Fruit fly (Drosophila melanogaster) whole organism, wandering third instar larva: Measurements from ENCODE around the gene Sec10.

Experiments used
- Abd-B ChIP-seq: fragments of >200 bp; optimal IDR thresholded peaks from 2 replicates; lab custom pipeline; 2017; ENCODE audit warnings: missing biosample characterization, missing genetic modification characterization
- CG32264 ChIP-seq: fragments of 200-800 bp; sonication (Bioruptor generic); optimal IDR thresholded peaks from 2 replicates; lab custom pipeline; 2016; ENCODE audit warnings: missing biosample characterization, missing genetic modification characterization
- CG9705 ChIP-seq: fragments of 200-800 bp; sonication (Bioruptor generic); optimal IDR thresholded peaks from 2 replicates; lab custom pipeline; 2018; ENCODE audit warnings: missing biosample characterization, mild to moderate bottlenecking, missing genetic modification characterization
- CrebA ChIP-seq: fragments of 200-800 bp; sonication (Bioruptor generic); optimal IDR thresholded peaks from 2 replicates; lab custom pipeline; 2016; ENCODE audit warnings: missing biosample characterization, mild to moderate bottlenecking, missing genetic modification characterization, borderline replicate concordance
- Dfd ChIP-seq: fragments of >200 bp; optimal IDR thresholded peaks from 2 replicates; lab custom pipeline; 2017; ENCODE audit warnings: missing biosample characterization, missing genetic modification characterization
- Dif ChIP-seq: fragments of 200-275, 200-300 bp; sonication (Bioruptor generic); optimal IDR thresholded peaks from 2 replicates; lab custom pipeline; 2018; ENCODE audit warnings: missing biosample characterization, missing genetic modification characterization; ENCODE audit not compliant: partially characterized antibody
- GATAd ChIP-seq: sonication (Bioruptor generic); optimal IDR thresholded peaks from 2 replicates; lab custom pipeline; 2016; ENCODE audit warnings: missing biosample characterization, missing genetic modification characterization
- HLH106 ChIP-seq: fragments of 200-800 bp; optimal IDR thresholded peaks from 3 replicates; lab custom pipeline; 2019; ENCODE audit warnings: missing biosample characterization, mild to moderate bottlenecking, missing genetic modification characterization, moderate library complexity
- Hnf4 ChIP-seq: fragments of 200-800 bp; sonication (Bioruptor generic); optimal IDR thresholded peaks from 2 replicates; lab custom pipeline; 2016; ENCODE audit warnings: missing biosample characterization, mild to moderate bottlenecking, missing genetic modification characterization
- Hr78 ChIP-seq: fragments of >200 bp; optimal IDR thresholded peaks from 2 replicates; lab custom pipeline; 2017; ENCODE audit warnings: missing biosample characterization, missing genetic modification characterization
- Hr83 ChIP-seq: fragments of 200-300 bp; sonication (Bioruptor generic); optimal IDR thresholded peaks from 2 replicates; lab custom pipeline; 2016; ENCODE audit warnings: missing biosample characterization, mild to moderate bottlenecking, missing genetic modification characterization, moderate library complexity; ENCODE audit not compliant: poor library complexity, severe bottlenecking
- Jra ChIP-seq: sonication (Bioruptor generic); optimal IDR thresholded peaks from 2 replicates; lab custom pipeline; 2016; ENCODE audit warnings: missing biosample characterization, missing genetic modification characterization
- Mio ChIP-seq: sonication (Bioruptor generic); optimal IDR thresholded peaks from 2 replicates; lab custom pipeline; 2016; ENCODE audit warnings: missing biosample characterization, missing genetic modification characterization
- Myc ChIP-seq: fragments of >200 bp; optimal IDR thresholded peaks from 2 replicates; lab custom pipeline; 2017
- N ChIP-seq: fragments of >200 bp; optimal IDR thresholded peaks from 2 replicates; lab custom pipeline; 2018; ENCODE audit warnings: missing biosample characterization, missing external identifiers, missing genetic modification characterization
- OdsH ChIP-seq: fragments of 200-800 bp; sonication (Bioruptor generic); optimal IDR thresholded peaks from 2 replicates; lab custom pipeline; 2016; ENCODE audit warnings: missing biosample characterization, mild to moderate bottlenecking, missing genetic modification characterization
- Rel ChIP-seq, 2 experiments: fragments of 200-800 bp; sonication (Bioruptor generic) in 1 of 2; optimal IDR thresholded peaks; 2 replicates in 1 of 2; 3 replicates in 1 of 2; lab custom pipeline; 2016 to 2019; ENCODE audit warnings: mild to moderate bottlenecking in 2 of 2, missing biosample characterization in 2 of 2, missing genetic modification characterization in 2 of 2, moderate library complexity in 1 of 2
- Sp1 ChIP-seq: fragments of 200-800 bp; sonication (Bioruptor generic); optimal IDR thresholded peaks from 3 replicates; lab custom pipeline; 2019; ENCODE audit warnings: missing biosample characterization, mild to moderate bottlenecking, missing genetic modification characterization, moderate library complexity
- Vsx2 ChIP-seq: fragments of 200-300, 225-300 bp; sonication (Bioruptor generic); optimal IDR thresholded peaks from 2 replicates; lab custom pipeline; 2018; ENCODE audit warnings: missing biosample characterization, missing genetic modification characterization; ENCODE audit not compliant: partially characterized antibody
- br ChIP-seq: fragments of 200-800 bp; sonication (Bioruptor generic); optimal IDR thresholded peaks from 2 replicates; lab custom pipeline; 2016; ENCODE audit warnings: missing biosample characterization, missing genetic modification characterization
- brk ChIP-seq: fragments of 200-800 bp; sonication (Bioruptor generic); optimal IDR thresholded peaks from 2 replicates; lab custom pipeline; 2016; ENCODE audit warnings: missing biosample characterization, mild to moderate bottlenecking, missing genetic modification characterization
- dl ChIP-seq, 2 experiments: fragments of 175-275, 200-275 bp in 1 of 2; fragments of 200-275 bp in 1 of 2; sonication (Bioruptor generic); optimal IDR thresholded peaks; lab custom pipeline; 2018; ENCODE audit warnings: mild to moderate bottlenecking in 2 of 2, missing biosample characterization in 2 of 2, missing genetic modification characterization in 2 of 2, moderate library complexity in 2 of 2; ENCODE audit not compliant: partially characterized antibody in 2 of 2, insufficient read depth in 1 of 2
- dmrt93B ChIP-seq: fragments of 200-800 bp; sonication (Bioruptor generic); optimal IDR thresholded peaks from 2 replicates; lab custom pipeline; 2018; ENCODE audit warnings: missing biosample characterization, mild to moderate bottlenecking, missing genetic modification characterization
- dsf ChIP-seq: sonication (Bioruptor generic); optimal IDR thresholded peaks from 2 replicates; lab custom pipeline; 2016; ENCODE audit warnings: missing biosample characterization, missing genetic modification characterization, borderline replicate concordance
- ey ChIP-seq: fragments of 200-800 bp; sonication (Bioruptor generic); optimal IDR thresholded peaks from 2 replicates; lab custom pipeline; 2016; ENCODE audit warnings: missing biosample characterization, missing genetic modification characterization
- foxo ChIP-seq, 2 experiments: fragments of 200-800 bp; sonication (Bioruptor generic); optimal IDR thresholded peaks; 2 replicates in 1 of 2; 3 replicates in 1 of 2; lab custom pipeline; 2016 to 2017; ENCODE audit warnings: missing biosample characterization in 2 of 2, missing genetic modification characterization in 2 of 2
- fru ChIP-seq: fragments of 200-800 bp; sonication (Bioruptor generic); optimal IDR thresholded peaks from 3 replicates; lab custom pipeline; 2016; ENCODE audit warnings: missing biosample characterization, mild to moderate bottlenecking, missing genetic modification characterization
- h ChIP-seq: fragments of 200-800 bp; sonication (Bioruptor generic); optimal IDR thresholded peaks from 3 replicates; lab custom pipeline; 2016; ENCODE audit warnings: missing biosample characterization, mild to moderate bottlenecking, missing genetic modification characterization
- jim ChIP-seq: fragments of 175-275, 200-325 bp; sonication (Bioruptor generic); optimal IDR thresholded peaks from 2 replicates; lab custom pipeline; 2016; ENCODE audit warnings: missing biosample characterization, mild to moderate bottlenecking, missing genetic modification characterization
- lola ChIP-seq: fragments of >200 bp; optimal IDR thresholded peaks from 2 replicates; lab custom pipeline; 2017; ENCODE audit warnings: missing biosample characterization, missing genetic modification characterization
- pan ChIP-seq: fragments of >200 bp; optimal IDR thresholded peaks from 2 replicates; lab custom pipeline; 2017
- psq ChIP-seq: fragments of 200-800 bp; sonication (Bioruptor generic); optimal IDR thresholded peaks from 3 replicates; lab custom pipeline; 2017; ENCODE audit warnings: missing biosample characterization, mild to moderate bottlenecking, missing genetic modification characterization, moderate library complexity
- rgr ChIP-seq: fragments of 200-800 bp; sonication (Bioruptor generic); optimal IDR thresholded peaks from 3 replicates; lab custom pipeline; 2016; ENCODE audit warnings: missing biosample characterization, mild to moderate bottlenecking, missing genetic modification characterization
- sage ChIP-seq: fragments of 200-800 bp; sonication (Bioruptor generic); optimal IDR thresholded peaks from 2 replicates; lab custom pipeline; 2016; ENCODE audit warnings: missing biosample characterization, mild to moderate bottlenecking, missing genetic modification characterization
- sv ChIP-seq: fragments of 200-800 bp; sonication (Bioruptor generic); optimal IDR thresholded peaks from 3 replicates; lab custom pipeline; 2016; ENCODE audit warnings: missing biosample characterization, missing genetic modification characterization
- tai ChIP-seq: sonication (Bioruptor generic); optimal IDR thresholded peaks from 2 replicates; lab custom pipeline; 2016; ENCODE audit warnings: missing biosample characterization, missing genetic modification characterization
- usp ChIP-seq: fragments of >200 bp; optimal IDR thresholded peaks from 2 replicates; lab custom pipeline; 2017; ENCODE audit warnings: missing biosample characterization, missing genetic modification characterization
- woc ChIP-seq: sonication (Bioruptor generic); optimal IDR thresholded peaks from 2 replicates; lab custom pipeline; 2016; ENCODE audit warnings: missing biosample characterization, mild to moderate bottlenecking, missing genetic modification characterization

Gene Sec10

dm6 chr3R:24141013-24141592 is 6.5 kb downstream of the Sec10 start, which contains the start of gene Kal1 (continued):
- TF ChIP-seq ey (GFP tag; lab: Kevin White, UChicago), result peak; percentile 90
- no peak for TF ChIP-seq GATAd (GFP tag; lab: Kevin White, UChicago)
- no peak for TF ChIP-seq Myc (lab: Kevin White, UChicago)
- no peak for TF ChIP-seq tai (GFP tag; lab: Kevin White, UChicago)

dm6 chr3R:24142971-24143370 is 8.3 kb downstream of the Sec10 start:
- TF ChIP-seq lola (GFP tag; lab: Kevin White, UChicago) (no peak), Dif (GFP tag; lab: Kevin White, UChicago) (no peak), br (GFP tag; lab: Kevin White, UChicago) (peak; percentile 87), dsf (peak; percentile 25), Sp1 (GFP tag; lab: Kevin White, UChicago) (peak; percentile 88), Hnf4 (GFP tag; lab: Kevin White, UChicago) (peak; percentile 86), dmrt93B (peak; percentile 64), h (peak; percentile 93), CrebA (GFP tag; lab: Kevin White, UChicago) (no peak), CG9705 (peak; percentile 68), pan (no peak), foxo (GFP tag; optimal IDR thresholded peaks at IDR 0.05; lab: Kevin White, UChicago) (peak; percentile 13 to 90), woc (GFP tag; lab: Kevin White, UChicago) (peak; percentile 71), N (no peak), Abd-B (GFP tag; lab: Kevin White, UChicago) (no peak), Vsx2 (GFP tag; lab: Kevin White, UChicago) (no peak), Dfd (no peak), tai (GFP tag; lab: Kevin White, UChicago) (no peak), Mio (no peak), HLH106 (tag; lab: Kevin White, UChicago) (peak; percentile 87), fru (GFP tag; lab: Kevin White, UChicago) (peak; percentile 91), psq (GFP tag; lab: Kevin White, UChicago) (peak; percentile 77), dl (GFP tag; optimal IDR thresholded peaks at IDR 0.05; lab: Kevin White, UChicago; ENCODE audit: insufficient read depth in 1 of 2, partially characterized antibody in 2 of 2) (no peak), Jra (peak; percentile 80), rgr (peak; percentile 89), GATAd (GFP tag; lab: Kevin White, UChicago) (no peak), ey (GFP tag; lab: Kevin White, UChicago) (peak; percentile 86), usp (GFP tag; lab: Kevin White, UChicago) (no peak), CG32264 (GFP tag; lab: Kevin White, UChicago) (peak; percentile 82), Hr83 (peak; percentile 5), jim (GFP tag; lab: Kevin White, UChicago) (no peak), sage (peak; percentile 76), Hr78 (no peak), brk (GFP tag; lab: Kevin White, UChicago) (peak; percentile 83), Myc (lab: Kevin White, UChicago) (no peak), Rel (GFP tag; optimal IDR thresholded peaks at IDR 0.05; lab: Kevin White, UChicago) (no peak), Rel (tag; optimal IDR thresholded peaks at IDR 0.05; lab: Kevin White, UChicago) (peak; percentile 47), OdsH (GFP tag; lab: Kevin White, UChicago) (peak; percentile 87), sv (GFP tag; lab: Kevin White, UChicago) (no peak)

dm6 chr3R:24143372-24143771 is 8.7 kb downstream of the Sec10 start:
- TF ChIP-seq CrebA (GFP tag; lab: Kevin White, UChicago) (no peak), jim (GFP tag; lab: Kevin White, UChicago) (no peak), lola (GFP tag; lab: Kevin White, UChicago) (no peak), CG32264 (GFP tag; lab: Kevin White, UChicago) (no peak), Hnf4 (GFP tag; lab: Kevin White, UChicago) (no peak), rgr (no peak), h (no peak), dmrt93B (no peak), sv (GFP tag; lab: Kevin White, UChicago) (no peak)
- TF ChIP-seq, all 38 proteins: peak for 0
